Fruit fly (Drosophila melanogaster) whole organism, embryonic: ENCODE results near the gene Fam92.

Experiments
- Bgb ChIP-seq: fragments of 200-800 bp; sonication (Bioruptor generic); IDR thresholded peaks from 2 replicates; pipeline ENCODE4 v1.3.6; 2022; ENCODE audit warnings: missing biosample characterization, missing genetic modification characterization; ENCODE audit not compliant: partially characterized antibody
- CG10543 ChIP-seq: fragments of 200-800 bp; sonication (Bioruptor generic); optimal IDR thresholded peaks from 3 replicates; lab custom pipeline; 2017; ENCODE audit warnings: missing biosample characterization, mild to moderate bottlenecking, missing genetic modification characterization, moderate library complexity
- CG11504 ChIP-seq: fragments of 200-800 bp; sonication (Bioruptor generic); optimal IDR thresholded peaks from 3 replicates; lab custom pipeline; 2019; ENCODE audit warnings: missing biosample characterization, mild to moderate bottlenecking, missing genetic modification characterization, moderate library complexity
- CG12769 ChIP-seq: fragments of 200-800 bp; sonication (Bioruptor generic); optimal IDR thresholded peaks from 2 replicates; lab custom pipeline; 2019; ENCODE audit warnings: missing biosample characterization, mild to moderate bottlenecking, missing genetic modification characterization, moderate library complexity
- CG15514 ChIP-seq: fragments of 200-800 bp; sonication (Bioruptor generic); optimal IDR thresholded peaks from 3 replicates; lab custom pipeline; 2017; ENCODE audit warnings: missing biosample characterization, missing genetic modification characterization, mild to moderate bottlenecking, moderate library complexity, missing genetic modification reagents
- CG18599 ChIP-seq: fragments of 200-800 bp; sonication (Bioruptor generic); optimal IDR thresholded peaks from 3 replicates; lab custom pipeline; 2017; ENCODE audit warnings: missing biosample characterization, missing genetic modification characterization, mild to moderate bottlenecking, moderate library complexity, missing genetic modification reagents
- CG31441 ChIP-seq: fragments of 200-800 bp; sonication (Bioruptor generic); IDR thresholded peaks from 2 replicates; pipeline ENCODE4 v1.3.6; 2022; ENCODE audit warnings: missing biosample characterization, missing genetic modification characterization
- CG3163 ChIP-seq: fragments of 200-800 bp; sonication (Bioruptor generic); optimal IDR thresholded peaks from 3 replicates; lab custom pipeline; 2016; ENCODE audit warnings: missing biosample characterization, missing genetic modification characterization
- CG34376 ChIP-seq: fragments of 200-800 bp; sonication (Bioruptor generic); optimal IDR thresholded peaks from 2 replicates; lab custom pipeline; 2018; ENCODE audit warnings: missing biosample characterization, mild to moderate bottlenecking, missing genetic modification characterization
- CG5180 ChIP-seq: fragments of 200-800 bp; sonication (Bioruptor generic); optimal IDR thresholded peaks from 3 replicates; lab custom pipeline; 2017; ENCODE audit warnings: missing biosample characterization, missing genetic modification characterization, mild to moderate bottlenecking, moderate library complexity, missing genetic modification reagents
- CG6175 ChIP-seq: fragments of 200-800 bp; sonication (Bioruptor generic); IDR thresholded peaks from 3 replicates; pipeline ENCODE4 v1.3.6; 2022; ENCODE audit warnings: missing biosample characterization, missing genetic modification characterization
- CG6272 ChIP-seq: fragments of 200-800 bp; sonication (Bioruptor generic); IDR thresholded peaks from 2 replicates; pipeline ENCODE4 v1.3.6; 2022; ENCODE audit warnings: missing biosample characterization, missing genetic modification characterization
- Deaf1 ChIP-seq: fragments of 200-800 bp; optimal IDR thresholded peaks from 3 replicates; lab custom pipeline; 2019; ENCODE audit warnings: missing biosample characterization, mild to moderate bottlenecking, missing genetic modification characterization, moderate library complexity
- GATAe ChIP-seq: fragments of 200-800 bp; sonication (Bioruptor generic); conservative IDR thresholded peaks from 2 replicates; pipeline ENCODE4 v1.3.6; 2022; ENCODE audit warnings: missing biosample characterization, missing genetic modification characterization
- H2.0 ChIP-seq: fragments of 200-800 bp; sonication (Bioruptor generic); IDR thresholded peaks from 2 replicates; pipeline ENCODE4 v1.3.6; 2022; ENCODE audit warnings: missing biosample characterization, missing genetic modification characterization
- Hey ChIP-seq: fragments of 200-800 bp; sonication (Bioruptor generic); optimal IDR thresholded peaks from 3 replicates; lab custom pipeline; 2018; ENCODE audit warnings: missing biosample characterization, mild to moderate bottlenecking, missing genetic modification characterization
- Jarid2 ChIP-seq: fragments of 200-800 bp; sonication (Bioruptor generic); optimal IDR thresholded peaks from 3 replicates; lab custom pipeline; 2017; ENCODE audit warnings: mild to moderate bottlenecking, missing biosample characterization, missing genetic modification reagents, missing genetic modification characterization
- Mad ChIP-seq: fragments of 200-800 bp; sonication (Bioruptor generic); optimal IDR thresholded peaks from 2 replicates; lab custom pipeline; 2016; ENCODE audit warnings: missing biosample characterization, missing genetic modification characterization
- Med ChIP-seq: fragments of 200-800 bp; sonication (Bioruptor generic); peaks from one replicate; lab custom pipeline; 2016; ENCODE audit warnings: missing biosample characterization, missing genetic modification characterization, mild to moderate bottlenecking, inconsistent platforms, moderate library complexity
- Nf-YC ChIP-seq: fragments of 200-800 bp; optimal IDR thresholded peaks from 3 replicates; lab custom pipeline; 2019; ENCODE audit warnings: missing biosample characterization, mild to moderate bottlenecking, missing genetic modification characterization, moderate library complexity
- Oaz ChIP-seq: fragments of 200-800 bp; sonication (Bioruptor generic); IDR thresholded peaks from 2 replicates; pipeline ENCODE4 v1.3.6; 2022; ENCODE audit warnings: missing biosample characterization, missing genetic modification characterization
- Trl ChIP-seq, 3 experiments: fragments of >200 bp in 2 of 3; fragments of 200-800 bp in 1 of 3; sonication (Bioruptor generic) in 1 of 3; optimal IDR thresholded peaks; 2 replicates in 1 of 3; 3 replicates in 2 of 3; lab custom pipeline; 2016 to 2017; ENCODE audit warnings: missing biosample characterization in 1 of 3, missing genetic modification characterization in 1 of 3
- chinmo ChIP-seq: fragments of 200-800 bp; sonication (Bioruptor generic); IDR thresholded peaks from 4 replicates; pipeline ENCODE4 v1.3.6; 2022; ENCODE audit warnings: missing biosample characterization, missing genetic modification characterization; ENCODE audit not compliant: partially characterized antibody
- corto ChIP-seq: fragments of 200-800 bp; sonication (Bioruptor generic); optimal IDR thresholded peaks from 2 replicates; lab custom pipeline; 2016; ENCODE audit warnings: missing biosample characterization, mild to moderate bottlenecking, missing genetic modification characterization, moderate library complexity
- cwo ChIP-seq: fragments of 200-800 bp; sonication (Bioruptor generic); optimal IDR thresholded peaks from 3 replicates; lab custom pipeline; 2017; ENCODE audit warnings: missing biosample characterization, missing genetic modification characterization, mild to moderate bottlenecking, moderate library complexity, missing genetic modification reagents
- exex ChIP-seq: fragments of 200-800 bp; sonication (Bioruptor generic); optimal IDR thresholded peaks from 4 replicates; lab custom pipeline; 2018; ENCODE audit warnings: missing biosample characterization, mild to moderate bottlenecking, missing genetic modification characterization, moderate library complexity
- fd96Cb ChIP-seq: fragments of 200-800 bp; sonication (Bioruptor generic); optimal IDR thresholded peaks from 2 replicates; lab custom pipeline; 2018; ENCODE audit warnings: missing biosample characterization, mild to moderate bottlenecking, missing genetic modification characterization, moderate library complexity
- grn ChIP-seq: fragments of 200-800 bp; sonication (Bioruptor generic); optimal IDR thresholded peaks from 3 replicates; lab custom pipeline; 2017; ENCODE audit warnings: missing biosample characterization, missing genetic modification characterization
- gt ChIP-seq: fragments of 200-800 bp; sonication (Bioruptor generic); IDR thresholded peaks from 2 replicates; pipeline ENCODE4 v1.3.6; 2022; ENCODE audit warnings: missing biosample characterization, missing genetic modification characterization
- hkb ChIP-seq, 2 experiments: fragments of 200-800 bp in 1 of 2; fragments of >200 bp in 1 of 2; sonication (Bioruptor generic) in 1 of 2; IDR thresholded peaks in 1 of 2; optimal IDR thresholded peaks in 1 of 2; 2 replicates each; pipeline versions ENCODE4 v1.3.6 to Lab custom; 2017 to 2022; ENCODE audit warnings: missing biosample characterization in 1 of 2, missing genetic modification characterization in 1 of 2
- jumu ChIP-seq: fragments of 200-800 bp; sonication (Bioruptor generic); optimal IDR thresholded peaks from 3 replicates; lab custom pipeline; 2016; ENCODE audit warnings: missing biosample characterization, missing genetic modification characterization
- lab ChIP-seq: fragments of 200-800 bp; sonication (Bioruptor generic); optimal IDR thresholded peaks from 3 replicates; lab custom pipeline; 2017; ENCODE audit warnings: missing biosample characterization, missing genetic modification characterization, mild to moderate bottlenecking, moderate library complexity, missing genetic modification reagents
- lbe ChIP-seq: fragments of 200-800 bp; sonication (Bioruptor generic); optimal IDR thresholded peaks from 2 replicates; lab custom pipeline; 2016; ENCODE audit warnings: missing biosample characterization, mild to moderate bottlenecking, missing genetic modification characterization
- lmd ChIP-seq: fragments of 200-800 bp; sonication (Bioruptor generic); IDR thresholded peaks from 2 replicates; pipeline ENCODE4 v1.3.6; 2022; ENCODE audit warnings: missing biosample characterization, missing genetic modification characterization
- mirr ChIP-seq: fragments of 200-800 bp; sonication (Bioruptor generic); optimal IDR thresholded peaks from 3 replicates; lab custom pipeline; 2018; ENCODE audit warnings: missing biosample characterization, mild to moderate bottlenecking, missing genetic modification characterization
- odd ChIP-seq: fragments of 200-800 bp; sonication (Bioruptor generic); optimal IDR thresholded peaks from 2 replicates; lab custom pipeline; 2017; ENCODE audit warnings: missing biosample characterization, mild to moderate bottlenecking, missing genetic modification characterization
- pfk ChIP-seq: fragments of 200-800 bp; sonication (Bioruptor generic); optimal IDR thresholded peaks from 2 replicates; lab custom pipeline; 2018; ENCODE audit warnings: missing biosample characterization, mild to moderate bottlenecking, missing genetic modification characterization, moderate library complexity
- sqz ChIP-seq: fragments of 200-800 bp; sonication (Bioruptor generic); optimal IDR thresholded peaks from 3 replicates; lab custom pipeline; 2018; ENCODE audit warnings: missing biosample characterization, mild to moderate bottlenecking, missing genetic modification characterization
- sug ChIP-seq: fragments of 200-800 bp; optimal IDR thresholded peaks from 2 replicates; lab custom pipeline; 2019; ENCODE audit warnings: missing biosample characterization, mild to moderate bottlenecking, missing genetic modification characterization, moderate library complexity
- tgo ChIP-seq: fragments of 200-800 bp; sonication (Bioruptor generic); IDR thresholded peaks from 3 replicates; pipeline ENCODE4 v1.3.6; 2022; ENCODE audit warnings: missing biosample characterization, missing genetic modification characterization
- z ChIP-seq: fragments of 200-800 bp; sonication (Bioruptor generic); IDR thresholded peaks from 3 replicates; pipeline ENCODE4 v1.3.6; 2022; ENCODE audit warnings: missing biosample characterization, missing genetic modification characterization
- zfh1 ChIP-seq: fragments of 200-800 bp; sonication (Bioruptor generic); IDR thresholded peaks from 3 replicates; pipeline ENCODE4 v1.3.6; 2022; ENCODE audit warnings: missing biosample characterization, missing genetic modification characterization

The Fam92 gene

DNA sequence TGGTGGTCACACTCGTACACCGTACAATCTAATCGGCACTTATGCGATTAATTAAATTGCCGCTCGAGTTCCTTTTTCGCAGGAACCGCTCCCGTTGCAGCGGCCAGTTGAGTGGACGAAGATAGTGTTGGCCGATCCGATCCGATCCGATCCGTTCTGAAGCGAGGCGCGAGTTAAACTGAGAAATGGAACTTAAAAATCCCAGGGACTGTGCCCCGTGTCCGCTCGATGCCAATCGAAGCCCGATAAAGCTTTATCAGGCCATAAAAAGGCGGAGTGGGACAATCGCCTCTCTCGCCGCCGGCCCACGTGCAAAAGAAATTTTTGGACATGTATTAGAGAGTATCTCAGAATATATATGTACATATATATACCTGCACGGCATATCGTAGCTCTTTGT is 21.0 kb downstream of the Fam92 start, which contains the start of gene Oatp33Ea:
Oatp33Ea (minus strand) TSS at position 182 of the 400 bp plus-strand sequence.
- TF ChIP-seq z (GFP tag; lab: Robert Waterston, UW) = peak; percentile 61; the same call in 2 of the 3 replicates
- peak; percentile 39; the same call in 1 of the 2 replicates for TF ChIP-seq Bgb (GFP tag; lab: Robert Waterston, UW)
- peak; percentile 58 for TF ChIP-seq CG12769
- TF ChIP-seq CG5180 (GFP tag; lab: Kevin White, UChicago) = no peak
- peak; percentile 50; the same call in 1 of the 3 replicates for TF ChIP-seq CG6175 (GFP tag; lab: Robert Waterston, UW)
- TF ChIP-seq odd (GFP tag; lab: Kevin White, UChicago) = no peak
- peak; percentile 80 for TF ChIP-seq mirr
- peak; percentile 33 for TF ChIP-seq CG18599 (GFP tag; lab: Kevin White, UChicago)
- no peak for TF ChIP-seq H2.0 (GFP tag; lab: Robert Waterston, UW)
- TF ChIP-seq GATAe (GFP tag; lab: Robert Waterston, UW) = peak; percentile 81
- TF ChIP-seq Hey (tag; lab: Kevin White, UChicago) = peak; percentile 55
- TF ChIP-seq hkb (optimal IDR thresholded peaks at IDR 0.05; lab: Kevin White, UChicago) = no peak
- TF ChIP-seq hkb (GFP tag; IDR thresholded peaks at IDR 0.05; lab: Robert Waterston, UW) = no peak
- peak; percentile 98 for TF ChIP-seq exex (tag; lab: Kevin White, UChicago)
- TF ChIP-seq CG6272 (GFP tag; lab: Robert Waterston, UW) = no peak
- TF ChIP-seq pfk (GFP tag; lab: Kevin White, UChicago) = peak; percentile 78
- peak; percentile 43 for TF ChIP-seq lab (GFP tag; lab: Kevin White, UChicago)
- peak; percentile 73 for TF ChIP-seq sug
- peak; percentile 95 for TF ChIP-seq grn (GFP tag; lab: Kevin White, UChicago)
- TF ChIP-seq fd96Cb (tag; lab: Kevin White, UChicago) = no peak
- TF ChIP-seq Med (GFP tag; lab: Kevin White, UChicago) = peak; percentile 70
- TF ChIP-seq chinmo = 0 out of 4 replicates have a peak, but pooled peaks have one; percentile 34
- TF ChIP-seq CG34376 (GFP tag; lab: Kevin White, UChicago) = peak; percentile 96
- no peak for TF ChIP-seq Oaz (GFP tag; lab: Robert Waterston, UW)
- peak; percentile 12 for TF ChIP-seq Jarid2 (GFP tag; lab: Kevin White, UChicago)
- TF ChIP-seq cwo = peak; percentile 75
- TF ChIP-seq Nf-YC (tag; lab: Kevin White, UChicago) = peak; percentile 9
- peak; percentile 59 for TF ChIP-seq CG10543
- TF ChIP-seq Mad (GFP tag; lab: Kevin White, UChicago) = no peak

DNA sequence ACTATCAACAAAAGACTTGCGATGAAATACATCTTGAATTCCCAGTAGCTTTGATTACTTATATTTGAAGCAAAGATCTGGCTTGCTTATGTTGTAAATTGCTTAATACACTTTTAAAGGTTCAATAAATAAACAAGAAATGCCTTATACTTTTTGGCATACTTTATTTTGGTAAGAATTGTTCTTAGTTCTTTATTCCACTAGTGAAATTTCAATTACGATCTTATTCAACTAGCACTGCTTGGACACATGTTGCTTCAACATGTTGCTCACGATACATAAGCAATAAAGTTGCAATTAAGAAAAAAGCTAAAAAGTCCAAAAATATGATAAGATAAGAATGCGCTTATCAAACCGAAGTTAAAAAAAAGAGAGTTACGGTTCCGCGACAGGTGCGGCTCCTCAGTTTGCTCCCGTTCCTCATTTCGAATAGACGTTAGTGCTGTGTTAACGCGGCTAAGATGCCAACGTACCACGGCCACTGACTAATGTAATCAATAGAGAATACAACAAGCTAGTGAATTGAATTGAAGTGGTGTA is 23.4 kb downstream of the Fam92 start, which contains the start of the genes CG5421 and Oatp33Eb:
CG5421 (minus strand) TSS at position 51 of the 540 bp plus-strand sequence.
Oatp33Eb (plus strand) TSS at position 403 of the 540 bp plus-strand sequence.
- TF ChIP-seq lab (GFP tag; lab: Kevin White, UChicago) (peak; percentile 22), lbe (GFP tag; lab: Kevin White, UChicago) (peak; percentile 35), CG3163 (GFP tag; lab: Kevin White, UChicago) (peak; percentile 8), exex (tag; lab: Kevin White, UChicago) (peak; percentile 34), CG11504 (peak; percentile 99), corto (GFP tag; lab: Kevin White, UChicago) (peak; percentile 1), Deaf1 (tag; lab: Kevin White, UChicago) (peak; percentile 54), GATAe (GFP tag; lab: Robert Waterston, UW) (peak; percentile 55; the same call in 1 of the 2 replicates), jumu (GFP tag; lab: Kevin White, UChicago) (no peak), Trl (optimal IDR thresholded peaks at IDR 0.05; lab: Kevin White, UChicago) (peak in 1 of 2 experiments; percentile 2), Trl (GFP tag; optimal IDR thresholded peaks at IDR 0.05; lab: Kevin White, UChicago) (no peak), CG31441 (no peak), CG15514 (GFP tag; lab: Kevin White, UChicago) (peak; percentile 12), zfh1 (GFP tag; lab: Robert Waterston, UW) (no peak), lmd (GFP tag; lab: Robert Waterston, UW) (no peak), sqz (peak; percentile 10), Jarid2 (GFP tag; lab: Kevin White, UChicago) (peak; percentile 70), gt (GFP tag; lab: Robert Waterston, UW) (no peak), tgo (GFP tag; lab: Robert Waterston, UW) (no peak), mirr (peak; percentile 50)
